Worm (Caenorhabditis elegans) whole organism, young adult: ENCODE measurements around the gene F40G12.9.

Experiments
- F39B2.1 ChIP-seq: fragments of 200-800 bp; sonication (Bioruptor generic); IDR thresholded peaks from 2 replicates; pipeline ENCODE4 v1.3.6; 2022; ENCODE audit warnings: missing genetic modification reagents, missing genetic modification characterization, missing compliant biosample characterization
- lsy-27 ChIP-seq: sonication (generic microtip); optimal IDR thresholded peaks from 2 replicates; lab custom pipeline; 2017; ENCODE audit warnings: missing genetic modification characterization, mild to moderate bottlenecking, missing compliant biosample characterization, antibody characterized with exemption, missing genotype, borderline replicate concordance; ENCODE audit not compliant: insufficient read depth
- somi-1 ChIP-seq: fragments of 200-800 bp; sonication (Bioruptor generic); optimal IDR thresholded peaks from 2 replicates; lab custom pipeline; 2018; ENCODE audit warnings: mild to moderate bottlenecking, missing genetic modification characterization, missing compliant biosample characterization

ce11 chrV:14331477-14331876, 49.0 kb downstream of the F40G12.9 start, which contains the start of gene F47B8.8:
- no peak for TF ChIP-seq F39B2.1
- no peak for TF ChIP-seq somi-1 (GFP tag; lab: Kevin White, UChicago)
- TF ChIP-seq lsy-27 (tag; lab: Kevin White, UChicago): no peak
